1 worm cellular context compared by ENCODE assay signal in the genomic region with DNA sequence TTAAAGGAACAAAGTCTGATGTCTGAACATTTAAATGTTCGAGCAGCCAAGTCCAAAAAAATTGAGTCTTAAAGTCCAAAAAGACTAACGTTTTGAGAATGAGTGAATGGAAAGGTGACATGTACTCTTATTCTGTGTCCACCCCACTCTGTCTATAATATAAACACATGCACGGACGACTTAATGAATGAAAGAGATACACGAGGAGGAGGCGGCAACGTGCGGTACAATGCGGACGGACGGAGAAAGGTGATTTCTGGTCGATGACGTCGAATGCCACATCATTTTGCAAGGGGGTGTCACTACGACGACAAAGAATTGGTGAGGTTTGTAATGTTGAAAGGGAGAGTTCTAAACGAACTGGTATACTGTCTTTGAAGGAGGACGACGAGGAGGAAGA.
TF ChIP-seq lines count a peak whose summit lies in the region.

No protein-coding gene starts in this region.

TF ChIP-seq in whole organism, L3 larva, 47 proteins besides CTCF, POLR2A, EP300 and RAD21 (continued from another document):
- TF ChIP-seq mdl-1 (tag; optimal IDR thresholded peaks at IDR 0.05; lab: Kevin White, UChicago) (no peak), eor-1 (tag; optimal IDR thresholded peaks at IDR 0.05; lab: Kevin White, UChicago) (no peak), nhr-77 (tag; optimal IDR thresholded peaks at IDR 0.05; lab: Kevin White, UChicago) (no peak), elt-3 (tag; optimal IDR thresholded peaks at IDR 0.05; lab: Kevin White, UChicago) (no peak), elt-2 (tag; optimal IDR thresholded peaks at IDR 0.05; lab: Kevin White, UChicago) (no peak), nfya-1 (tag; optimal IDR thresholded peaks at IDR 0.05; lab: Kevin White, UChicago; ENCODE audit: insufficient read depth) (no peak), ceh-28 (tag; optimal IDR thresholded peaks at IDR 0.05; lab: Kevin White, UChicago) (no peak), snpc-4 (tag; optimal IDR thresholded peaks at IDR 0.05; lab: Kevin White, UChicago) (no peak), pqm-1 (tag; optimal IDR thresholded peaks at IDR 0.05; lab: Kevin White, UChicago) (peak; percentile 29), nhr-43 (tag; optimal IDR thresholded peaks at IDR 0.05; lab: Kevin White, UChicago; ENCODE audit: poor library complexity, severe bottlenecking) (peak; percentile 64), unc-39 (tag; optimal IDR thresholded peaks at IDR 0.05; lab: Kevin White, UChicago) (no peak), ztf-11 (tag; optimal IDR thresholded peaks at IDR 0.05; lab: Kevin White, UChicago) (no peak), unc-62 (GFP tag; optimal IDR thresholded peaks at IDR 0.05; lab: Kevin White, UChicago) (no peak), elt-1 (tag; optimal IDR thresholded peaks at IDR 0.05; lab: Kevin White, UChicago) (no peak), R02D3.7 (tag; optimal IDR thresholded peaks at IDR 0.05; lab: Kevin White, UChicago) (no peak), nhr-237 (tag; optimal IDR thresholded peaks at IDR 0.05; lab: Kevin White, UChicago) (no peak), mml-1 (tag; optimal IDR thresholded peaks at IDR 0.05; lab: Kevin White, UChicago) (no peak), sea-2 (GFP tag; optimal IDR thresholded peaks at IDR 0.05; lab: Kevin White, UChicago) (no peak), ZK546.5 (tag; optimal IDR thresholded peaks at IDR 0.05; lab: Kevin White, UChicago) (no peak), nhr-25 (tag; optimal IDR thresholded peaks at IDR 0.05; lab: Kevin White, UChicago) (peak; percentile 44), nhr-76 (tag; optimal IDR thresholded peaks at IDR 0.05; lab: Kevin White, UChicago) (no peak)
